Worm (Caenorhabditis elegans): ENCODE results near the gene F56A4.3.
"Not testable (repeated sequence)": the region's sequence is repeated elsewhere in the genome, so short reads cannot be mapped to it uniquely, and the experiment has no call there.

The F56A4.3 gene

DNA sequence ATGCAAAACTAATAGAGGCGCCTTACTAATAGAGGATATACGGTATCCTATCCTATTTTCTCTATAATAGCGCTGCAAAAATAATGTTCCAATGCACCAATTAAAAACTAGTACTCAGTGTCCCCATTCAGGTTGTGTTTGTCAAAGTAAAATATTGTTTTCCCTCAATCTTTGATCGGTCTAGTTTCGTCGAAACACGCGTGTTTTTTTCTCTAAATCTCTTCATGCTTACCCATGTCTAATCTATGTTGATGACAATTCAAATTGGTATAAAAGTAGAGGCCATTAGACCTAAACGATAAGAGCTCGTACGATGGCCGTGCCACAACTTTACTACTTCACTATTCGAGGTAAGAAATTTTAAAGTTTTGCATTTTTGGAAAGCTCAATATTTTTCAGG, at the start of gene F56A4.3:
TSS of gene F56A4.3 (plus strand) at position 301 of the 400 bp plus-strand sequence.
- not testable (repeated sequence) for TF ChIP-seq isw-1 (GFP tag; IDR thresholded peaks at IDR 0.05); efl-3 (GFP tag; optimal IDR thresholded peaks at IDR 0.05); ces-1 (GFP tag; optimal IDR thresholded peaks at IDR 0.05)

ce11 chrV:2407214-2407613, 46.0 kb upstream of the F56A4.3 start, which contains the start of gene str-265:
TSS of gene str-265 (minus strand) at chrV:2407314.
- not testable (repeated sequence) for TF ChIP-seq irx-1 (tag; optimal IDR thresholded peaks at IDR 0.05); hpl-2 (GFP tag; optimal IDR thresholded peaks at IDR 0.05); swsn-7 (tag; optimal IDR thresholded peaks at IDR 0.05)

ce11 chrV:2428024-2428423, 25.2 kb upstream of the F56A4.3 start, which contains the start of gene str-119:
TSS of gene str-119 (minus strand) at chrV:2428124.
- not testable (repeated sequence) for TF ChIP-seq elt-2, C04F5.9, fkh-8 (tag; optimal IDR thresholded peaks at IDR 0.05)
